Worm (Caenorhabditis elegans): ENCODE data around the gene tmem-131.

DNA sequence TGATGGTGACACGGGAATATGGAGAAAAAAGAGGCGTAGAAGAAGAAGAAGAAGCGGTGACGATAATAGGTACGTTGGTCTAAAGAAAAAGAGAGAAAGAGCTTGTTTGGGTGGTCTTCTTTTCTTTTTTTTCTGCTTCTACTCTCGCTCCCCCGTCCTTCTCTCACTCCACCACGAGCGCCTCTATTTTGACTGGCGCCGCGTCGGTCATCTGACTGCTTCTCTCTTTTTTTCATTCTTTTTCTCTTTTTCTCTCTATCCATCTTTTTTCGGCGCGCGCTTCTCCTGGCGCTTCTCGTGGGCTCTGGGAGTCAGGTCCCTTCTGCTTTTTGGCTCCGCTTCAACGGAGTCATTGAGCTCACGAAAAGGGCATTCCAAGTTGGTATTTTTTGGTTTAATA, 47.6 kb downstream of the tmem-131 start:
- TF ChIP-seq med-1 (GFP tag; optimal IDR thresholded peaks at IDR 0.05; ENCODE audit: insufficient read depth) (no peak), flt-1 (GFP tag; IDR thresholded peaks at IDR 0.05) (no peak), ztf-29 (GFP tag; IDR thresholded peaks at IDR 0.05) (no peak), T22C8.4 (GFP tag; IDR thresholded peaks at IDR 0.05) (no peak), ztf-23 (GFP tag; IDR thresholded peaks at IDR 0.05) (no peak), cog-1 (tag; optimal IDR thresholded peaks at IDR 0.05) (no peak), tab-1 (GFP tag; IDR thresholded peaks at IDR 0.05) (no peak), klf-2 (GFP tag; conservative IDR thresholded peaks at IDR 0.05) (no peak)
